Fruit fly (Drosophila melanogaster): ENCODE results near the gene GATAe.

Gene GATAe

DNA sequence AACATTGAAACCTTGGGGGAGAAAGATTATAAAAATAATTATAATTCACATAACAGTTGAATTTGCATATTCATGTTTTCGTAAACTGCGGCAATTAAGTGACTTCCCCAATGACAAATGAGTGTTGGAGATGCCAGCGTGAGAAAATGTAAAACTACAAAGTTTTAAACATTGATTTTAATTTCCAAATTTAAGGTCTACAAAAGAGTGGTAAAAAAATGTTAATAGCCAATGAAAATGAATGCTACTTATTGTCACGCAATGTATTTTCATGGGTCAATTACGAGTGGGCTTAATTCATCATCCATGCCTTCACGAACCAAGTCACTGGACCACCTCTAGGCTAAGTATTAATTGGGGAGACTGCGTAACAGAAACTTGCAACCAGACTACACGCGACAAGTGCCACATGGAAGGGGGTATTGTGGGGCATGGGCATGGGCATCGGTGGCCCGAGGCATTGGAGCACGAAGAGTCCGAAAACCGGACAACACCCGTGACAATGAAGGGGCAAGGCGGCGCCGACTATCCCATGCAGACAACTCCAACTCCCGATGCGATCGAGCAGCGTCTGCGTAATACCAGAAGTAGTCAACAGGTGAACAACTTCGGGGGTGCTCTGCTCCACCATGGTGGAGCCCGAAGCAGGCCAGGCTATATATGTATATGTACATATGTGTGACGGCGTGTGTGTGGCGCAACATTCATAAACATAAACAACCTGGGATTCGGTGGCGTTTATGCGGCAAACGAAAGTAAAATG, 33.4 kb downstream of the GATAe start (continued):
- TF ChIP-seq CG8924 (tag; optimal IDR thresholded peaks at IDR 0.05) (no peak), CG12219 (GFP tag; optimal IDR thresholded peaks at IDR 0.05) (no peak), Side (GFP tag; optimal IDR thresholded peaks at IDR 0.05) (no peak), Lim3 (GFP tag; IDR thresholded peaks at IDR 0.05) (no peak), Neu2 (GFP tag; optimal IDR thresholded peaks at IDR 0.05; ENCODE audit: borderline replicate concordance) (no peak), CG9215 (GFP tag; IDR thresholded peaks at IDR 0.05) (no peak), CG8765 (GFP tag; IDR thresholded peaks at IDR 0.05) (no peak), CG6683 (GFP tag; optimal IDR thresholded peaks at IDR 0.05) (no peak), CG7987 (GFP tag; optimal IDR thresholded peaks at IDR 0.05) (no peak), Lhr (GFP tag; optimal IDR thresholded peaks at IDR 0.05) (no peak), CG8944 (GFP tag; optimal IDR thresholded peaks at IDR 0.05) (no peak), ham (GFP tag; IDR thresholded peaks at IDR 0.05) (no peak), stc (GFP tag; IDR thresholded peaks at IDR 0.05) (no peak), CG6791 (GFP tag; IDR thresholded peaks at IDR 0.05; ENCODE audit: partially characterized antibody) (no peak), CG13775 (GFP tag; optimal IDR thresholded peaks at IDR 0.05) (no peak), CG7271 (tag; optimal IDR thresholded peaks at IDR 0.05) (no peak), lmd (GFP tag; IDR thresholded peaks at IDR 0.05) (no peak), Med (GFP tag) (peak; percentile 46), CG11560 (tag; IDR thresholded peaks at IDR 0.05) (no peak), CG9817 (tag; optimal IDR thresholded peaks at IDR 0.05) (no peak), CG9437 (GFP tag; optimal IDR thresholded peaks at IDR 0.05) (no peak), twi (tag; optimal IDR thresholded peaks at IDR 0.05) (no peak), odd (GFP tag; optimal IDR thresholded peaks at IDR 0.05) (no peak), CG4282 (GFP tag; optimal IDR thresholded peaks at IDR 0.05) (no peak), unpg (GFP tag; optimal IDR thresholded peaks at IDR 0.05) (no peak), dmrt99B (tag; optimal IDR thresholded peaks at IDR 0.05) (peak; percentile 25), jumu (GFP tag; optimal IDR thresholded peaks at IDR 0.05) (no peak), zfh2 (GFP tag; optimal IDR thresholded peaks at IDR 0.05) (no peak), zen (tag; optimal IDR thresholded peaks at IDR 0.05) (no peak), CG3407 (GFP tag; optimal IDR thresholded peaks at IDR 0.05) (no peak), CG4328 (GFP tag; optimal IDR thresholded peaks at IDR 0.05) (no peak), stwl (tag; optimal IDR thresholded peaks at IDR 0.05) (no peak), CG1832 (GFP tag; optimal IDR thresholded peaks at IDR 0.05) (no peak), Xbp1 (GFP tag; optimal IDR thresholded peaks at IDR 0.05) (no peak), ssp (GFP tag; IDR thresholded peaks at IDR 0.05) (no peak), CG30403 (GFP tag; optimal IDR thresholded peaks at IDR 0.05) (no peak), MESR4 (GFP tag; optimal IDR thresholded peaks at IDR 0.05) (no peak), CG4360 (GFP tag; IDR thresholded peaks at IDR 0.05) (no peak), knrl (GFP tag; IDR thresholded peaks at IDR 0.05; ENCODE audit: partially characterized antibody) (peak; percentile 29; the same call in 1 of the 3 replicates), eyg (GFP tag; optimal IDR thresholded peaks at IDR 0.05) (no peak), trem (tag; optimal IDR thresholded peaks at IDR 0.05) (no peak), ems (GFP tag; optimal IDR thresholded peaks at IDR 0.05) (no peak), gem (tag; optimal IDR thresholded peaks at IDR 0.05) (no peak), fu2 (GFP tag; optimal IDR thresholded peaks at IDR 0.05) (no peak), CG34224 (GFP tag; IDR thresholded peaks at IDR 0.05; ENCODE audit: partially characterized antibody) (no peak), hth (optimal IDR thresholded peaks at IDR 0.05) (no peak), caup (GFP tag; optimal IDR thresholded peaks at IDR 0.05; ENCODE audit: severe bottlenecking) (no peak), Nf-YC (tag; optimal IDR thresholded peaks at IDR 0.05) (no peak), Deaf1 (tag; optimal IDR thresholded peaks at IDR 0.05) (peak; percentile 60), CG11695 (GFP tag; IDR thresholded peaks at IDR 0.05) (no peak)

Data from whole organism, embryonic.